Fruit fly (Drosophila melanogaster) Kc167 (cell line): ENCODE measurements around the gene TpnC25D.

Experiments
- Sin3A ChIP-seq: fragments of >200 bp; optimal IDR thresholded peaks from 2 replicates; lab custom pipeline; 2018; ENCODE audit warnings: missing external identifiers
- insv ChIP-seq: fragments of >200 bp; optimal IDR thresholded peaks from 3 replicates; lab custom pipeline; 2018; ENCODE audit warnings: missing external identifiers

DNA sequence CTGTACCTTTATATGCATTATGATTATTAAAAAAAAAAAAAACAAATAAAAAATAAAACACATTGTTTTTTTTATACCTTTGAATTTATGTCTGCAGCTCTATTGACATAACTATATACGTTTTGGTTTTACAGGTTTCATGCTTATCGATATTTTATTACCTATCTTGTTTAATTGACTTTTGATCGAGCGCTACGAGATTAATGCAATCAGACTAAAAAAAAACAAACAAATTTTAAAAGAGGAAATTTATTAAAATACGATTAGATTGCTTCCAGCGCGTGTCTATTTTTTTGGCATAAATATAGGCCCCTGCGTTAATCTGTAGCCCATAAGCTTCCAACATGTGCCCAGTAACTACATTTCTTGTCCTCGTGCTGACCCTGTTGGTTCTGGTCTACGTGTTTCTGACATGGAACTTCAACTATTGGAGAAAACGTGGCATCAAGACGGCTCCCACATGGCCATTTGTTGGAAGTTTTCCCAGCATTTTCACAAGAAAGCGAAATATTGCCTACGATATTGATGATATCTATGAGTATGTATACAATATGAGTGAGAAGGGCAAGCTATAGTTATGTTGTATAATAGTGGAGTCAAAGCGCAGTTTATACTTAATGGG lies 9.4 kb upstream of the TpnC25D start, which contains the start of gene Cyp28d2:
- TF ChIP-seq insv (lab: Kevin White, UChicago) (no peak), Sin3A (lab: Kevin White, UChicago) (no peak)
